Worm (Caenorhabditis elegans) whole organism, L1 larva: Measurements from ENCODE around the gene zip-2.

Source experiments
- C16A3.4 ChIP-seq: fragments of 150-350 bp; optimal IDR thresholded peaks from 2 replicates; lab custom pipeline; 2014; ENCODE audit warnings: missing biosample characterization, missing genetic modification characterization
- aha-1 ChIP-seq: fragments of 150-350 bp; optimal IDR thresholded peaks from 2 replicates; lab custom pipeline; 2014; ENCODE audit warnings: missing biosample characterization, missing genetic modification characterization
- lsy-2 ChIP-seq, 2 experiments: fragments of 150-350 bp; optimal IDR thresholded peaks; 2 replicates each; lab custom pipeline; 2014; ENCODE audit warnings: missing biosample characterization in 2 of 2, missing genetic modification characterization in 2 of 2
- nhr-71 ChIP-seq: sonication (generic microtip); optimal IDR thresholded peaks from 2 replicates; lab custom pipeline; 2016; ENCODE audit warnings: mild to moderate bottlenecking, missing genetic modification characterization, moderate library complexity, missing compliant biosample characterization
- snpc-4 ChIP-seq: fragments of 150-350 bp; optimal IDR thresholded peaks from 2 replicates; lab custom pipeline; 2014; ENCODE audit warnings: missing biosample characterization, missing genetic modification characterization
- unc-62 ChIP-seq: fragments of 150-350 bp; optimal IDR thresholded peaks from 2 replicates; lab custom pipeline; 2014; ENCODE audit warnings: missing biosample characterization, missing genetic modification reagents, missing genetic modification characterization

DNA sequence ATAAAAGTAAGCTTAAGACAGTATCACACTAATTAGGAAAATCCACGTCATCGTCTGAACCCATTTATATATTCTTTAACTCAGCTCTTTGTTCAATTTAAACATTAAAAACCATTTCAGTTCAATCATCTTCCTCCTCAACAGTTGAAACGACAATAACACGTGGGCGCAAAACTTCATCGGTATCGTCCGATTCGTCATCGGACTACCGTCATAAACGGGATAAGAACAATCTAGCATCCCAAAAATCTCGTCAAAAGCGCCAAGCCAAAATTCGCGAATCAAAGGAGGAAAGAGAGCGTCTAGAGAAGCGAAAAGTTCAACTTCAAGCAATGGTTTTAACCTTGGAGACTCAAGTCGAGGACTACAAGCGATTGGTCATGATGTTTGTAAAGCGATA lies 2.4 kb downstream of the zip-2 start:
- TF ChIP-seq aha-1 (tag; lab: Kevin White, UChicago) (no peak), snpc-4 (tag; lab: Kevin White, UChicago) (no peak), C16A3.4 (tag; lab: Kevin White, UChicago) (no peak), nhr-71 (no peak), lsy-2 (tag; optimal IDR thresholded peaks at IDR 0.05; lab: Kevin White, UChicago) (no peak), unc-62 (GFP tag; lab: Kevin White, UChicago) (no peak)
